Worm (Caenorhabditis elegans) whole organism, late embryonic: ENCODE measurements around the gene F22F7.8.

ENCODE experiments used
- ama-1 ChIP-seq: fragments of 150-350 bp; optimal IDR thresholded peaks from 2 replicates; lab custom pipeline; 2014
- ceh-22 ChIP-seq: sonication (generic microtip); optimal IDR thresholded peaks from 2 replicates; lab custom pipeline; 2017; ENCODE audit warnings: missing biosample characterization, missing genetic modification characterization
- ceh-31 ChIP-seq: sonication (generic microtip); optimal IDR thresholded peaks from 2 replicates; lab custom pipeline; 2016; ENCODE audit warnings: missing genetic modification characterization, missing compliant biosample characterization
- ceh-9 ChIP-seq: sonication (generic microtip); optimal IDR thresholded peaks from 2 replicates; lab custom pipeline; 2016; ENCODE audit warnings: mild to moderate bottlenecking, missing genetic modification characterization, inconsistent platforms, missing compliant biosample characterization
- fkh-10 ChIP-seq: fragments of 150-350 bp; optimal IDR thresholded peaks from 2 replicates; lab custom pipeline; 2014; ENCODE audit warnings: missing biosample characterization, missing genetic modification reagents, missing genetic modification characterization
- hlh-8 ChIP-seq: sonication (generic microtip); optimal IDR thresholded peaks from 2 replicates; lab custom pipeline; 2016; ENCODE audit warnings: missing genotype, missing genetic modification characterization, missing compliant biosample characterization
- nfya-1 ChIP-seq: sonication (generic microtip); optimal IDR thresholded peaks from 2 replicates; lab custom pipeline; 2017; ENCODE audit warnings: missing genetic modification characterization, mild to moderate bottlenecking, missing compliant biosample characterization, antibody characterized with exemption, moderate library complexity
- odd-2 ChIP-seq: sonication (generic microtip); optimal IDR thresholded peaks from 2 replicates; lab custom pipeline; 2017; ENCODE audit warnings: antibody characterized with exemption, mild to moderate bottlenecking, missing genetic modification characterization, missing compliant biosample characterization
- ref-2 ChIP-seq: sonication (generic microtip); optimal IDR thresholded peaks from 2 replicates; lab custom pipeline; 2016; ENCODE audit warnings: missing genetic modification characterization, missing compliant biosample characterization
- rnt-1 ChIP-seq: sonication (generic microtip); optimal IDR thresholded peaks from 2 replicates; lab custom pipeline; 2016; ENCODE audit warnings: missing genetic modification characterization, missing compliant biosample characterization
- unc-86 ChIP-seq: sonication (generic microtip); optimal IDR thresholded peaks from 2 replicates; lab custom pipeline; 2016; ENCODE audit warnings: missing genetic modification characterization, missing compliant biosample characterization
- zip-5 ChIP-seq: sonication (generic microtip); optimal IDR thresholded peaks from 2 replicates; lab custom pipeline; 2016; ENCODE audit warnings: missing genetic modification characterization, missing compliant biosample characterization

DNA sequence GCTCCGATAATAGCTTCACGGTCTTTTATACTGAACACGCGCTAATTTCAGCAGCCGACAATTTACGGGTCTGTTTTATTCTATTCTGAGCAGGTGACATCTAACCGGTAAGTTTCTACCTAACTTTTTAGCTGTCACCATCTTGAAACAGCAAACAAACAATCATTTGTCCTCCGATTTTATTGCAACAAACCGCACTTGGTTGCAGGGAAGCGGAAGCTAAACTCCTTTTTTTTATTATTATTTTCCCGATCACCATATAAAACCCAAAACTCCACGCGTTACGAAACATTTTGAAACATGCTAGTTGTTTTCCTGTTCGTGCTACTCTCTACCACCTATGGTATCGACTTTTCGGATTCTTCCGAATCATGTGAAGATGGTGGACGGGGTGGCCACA is 24.1 kb downstream of the F22F7.8 start, which contains the start of gene clec-208:
- TF ChIP-seq ceh-22 (tag; lab: Kevin White, UChicago) (no peak), ceh-9 (tag; lab: Kevin White, UChicago) (no peak), rnt-1 (tag; lab: Kevin White, UChicago) (no peak), ama-1 (lab: Kevin White, UChicago) (no peak), ceh-31 (no peak), unc-86 (tag; lab: Kevin White, UChicago) (no peak), hlh-8 (tag; lab: Kevin White, UChicago) (no peak), ref-2 (no peak), zip-5 (tag; lab: Kevin White, UChicago) (no peak), nfya-1 (tag; lab: Kevin White, UChicago) (no peak), fkh-10 (no peak), odd-2 (tag; lab: Kevin White, UChicago) (no peak)
